Worm (Caenorhabditis elegans) whole organism, mixed stage, embryonic: ENCODE measurements around the gene C56A3.6.

Experiments
- M03D4.4 ChIP-seq: sonication (generic microtip); optimal IDR thresholded peaks from 2 replicates; lab custom pipeline; 2017; ENCODE audit warnings: mild to moderate bottlenecking, missing genetic modification characterization, missing compliant biosample characterization
- bed-3 ChIP-seq: fragments of 200-800 bp; sonication (Bioruptor generic); optimal IDR thresholded peaks from 3 replicates; lab custom pipeline; 2018; ENCODE audit warnings: mild to moderate bottlenecking, missing genetic modification characterization, moderate library complexity, missing compliant biosample characterization
- blmp-1 ChIP-seq: fragments of 150-350 bp; optimal IDR thresholded peaks from 2 replicates; lab custom pipeline; 2014; ENCODE audit warnings: missing biosample characterization, missing genetic modification characterization
- ceh-39 ChIP-seq: fragments of 150-350 bp; optimal IDR thresholded peaks from 2 replicates; lab custom pipeline; 2014; ENCODE audit warnings: missing biosample characterization, missing genetic modification characterization
- ceh-83 ChIP-seq: fragments of 200-800 bp; sonication (Bioruptor generic); optimal IDR thresholded peaks from 2 replicates; lab custom pipeline; 2018; ENCODE audit warnings: mild to moderate bottlenecking, missing genetic modification characterization, missing compliant biosample characterization
- ces-1 ChIP-seq: fragments of 150-350 bp; optimal IDR thresholded peaks from 2 replicates; lab custom pipeline; 2014; ENCODE audit warnings: missing biosample characterization, missing genetic modification reagents, missing genetic modification characterization
- cnd-1 ChIP-seq: fragments of 200-800 bp; sonication (Bioruptor generic); optimal IDR thresholded peaks from 2 replicates; lab custom pipeline; 2018; ENCODE audit warnings: mild to moderate bottlenecking, missing genetic modification characterization, missing compliant biosample characterization
- elt-1 ChIP-seq: sonication (generic microtip); optimal IDR thresholded peaks from 2 replicates; lab custom pipeline; 2017; ENCODE audit warnings: missing genetic modification characterization, mild to moderate bottlenecking, missing compliant biosample characterization, antibody characterized with exemption, moderate library complexity, borderline replicate concordance; ENCODE audit not compliant: insufficient read depth
- flh-1 ChIP-seq: fragments of 200-800 bp; sonication (Bioruptor generic); optimal IDR thresholded peaks from 2 replicates; lab custom pipeline; 2018; ENCODE audit warnings: mild to moderate bottlenecking, missing genetic modification characterization, moderate library complexity, missing compliant biosample characterization
- ham-2 ChIP-seq: fragments of 200-800 bp; sonication (Bioruptor generic); optimal IDR thresholded peaks from 2 replicates; lab custom pipeline; 2018; ENCODE audit warnings: mild to moderate bottlenecking, missing genetic modification characterization, missing compliant biosample characterization
- lin-13 ChIP-seq: fragments of 150-350 bp; optimal IDR thresholded peaks from 2 replicates; lab custom pipeline; 2014; ENCODE audit warnings: missing biosample characterization, missing genetic modification characterization
- lin-32 ChIP-seq: fragments of 200-800 bp; sonication (Bioruptor generic); optimal IDR thresholded peaks from 2 replicates; lab custom pipeline; 2018; ENCODE audit warnings: mild to moderate bottlenecking, missing genetic modification characterization, missing compliant biosample characterization
- lsy-2 ChIP-seq: fragments of 150-350 bp; optimal IDR thresholded peaks from 2 replicates; lab custom pipeline; 2014; ENCODE audit warnings: missing biosample characterization, missing genetic modification characterization
- mab-5 ChIP-seq: fragments of 150-350 bp; optimal IDR thresholded peaks from 2 replicates; lab custom pipeline; 2014; ENCODE audit warnings: missing biosample characterization, missing genetic modification characterization
- mep-1 ChIP-seq: fragments of 150-350 bp; optimal IDR thresholded peaks from 2 replicates; lab custom pipeline; 2017; ENCODE audit warnings: missing biosample characterization, missing genetic modification reagents, missing genetic modification characterization, inconsistent platforms
- nhr-12 ChIP-seq: fragments of 150-350 bp; optimal IDR thresholded peaks from 2 replicates; lab custom pipeline; 2014; ENCODE audit warnings: missing biosample characterization, missing genetic modification characterization
- nhr-2 ChIP-seq: fragments of 150-350 bp; optimal IDR thresholded peaks from 2 replicates; lab custom pipeline; 2014; ENCODE audit warnings: missing biosample characterization, missing genetic modification characterization
- nhr-237 ChIP-seq: fragments of 150-350 bp; optimal IDR thresholded peaks from 2 replicates; lab custom pipeline; 2014; ENCODE audit warnings: missing biosample characterization, missing genetic modification characterization
- nhr-28 ChIP-seq: fragments of 150-350 bp; optimal IDR thresholded peaks from 2 replicates; lab custom pipeline; 2014; ENCODE audit warnings: missing biosample characterization, missing genetic modification characterization
- nhr-76 ChIP-seq: sonication (generic microtip); optimal IDR thresholded peaks from 2 replicates; lab custom pipeline; 2017; ENCODE audit warnings: missing biosample characterization, missing genetic modification characterization
- pha-4 ChIP-seq: fragments of 150-350 bp; optimal IDR thresholded peaks from 2 replicates; lab custom pipeline; 2018; ENCODE audit warnings: missing biosample characterization, missing genetic modification reagents, missing genetic modification characterization
- sem-2 ChIP-seq: fragments of 200-800 bp; sonication (Bioruptor generic); optimal IDR thresholded peaks from 2 replicates; lab custom pipeline; 2018; ENCODE audit warnings: mild to moderate bottlenecking, missing genetic modification characterization, missing compliant biosample characterization
- sptf-1 ChIP-seq: sonication (generic microtip); optimal IDR thresholded peaks from 2 replicates; lab custom pipeline; 2017; ENCODE audit warnings: mild to moderate bottlenecking, missing genetic modification characterization, moderate library complexity, missing compliant biosample characterization
- tbx-8 ChIP-seq: fragments of 200-800 bp; sonication (Bioruptor generic); optimal IDR thresholded peaks from 2 replicates; lab custom pipeline; 2018; ENCODE audit warnings: mild to moderate bottlenecking, missing genetic modification characterization, moderate library complexity, missing compliant biosample characterization
- unc-120 ChIP-seq: sonication (generic microtip); optimal IDR thresholded peaks from 2 replicates; lab custom pipeline; 2017; ENCODE audit warnings: missing genetic modification characterization, missing compliant biosample characterization; ENCODE audit not compliant: poor library complexity, severe bottlenecking
- unc-39 ChIP-seq: fragments of 150-350 bp; optimal IDR thresholded peaks from 2 replicates; lab custom pipeline; 2014; ENCODE audit warnings: missing biosample characterization, missing genetic modification characterization
- unc-62 ChIP-seq: fragments of 150-350 bp; optimal IDR thresholded peaks from 2 replicates; lab custom pipeline; 2014; ENCODE audit warnings: missing biosample characterization, missing genetic modification reagents, missing genetic modification characterization
- zip-8 ChIP-seq: fragments of 150-350 bp; optimal IDR thresholded peaks from 2 replicates; lab custom pipeline; 2014; ENCODE audit warnings: missing biosample characterization, missing genetic modification characterization
- ztf-11 ChIP-seq: fragments of 150-350 bp; optimal IDR thresholded peaks from 2 replicates; lab custom pipeline; 2014; ENCODE audit warnings: missing biosample characterization, missing genetic modification characterization

C56A3.6 gene

ce11 chrV:13576828-13577227, 20.6 kb upstream of the C56A3.6 start:
- TF ChIP-seq ces-1 (GFP tag; lab: Kevin White, UChicago) (no peak), unc-62 (GFP tag; lab: Kevin White, UChicago) (no peak), elt-1 (no peak), ceh-83 (GFP tag; lab: Kevin White, UChicago) (no peak), nhr-12 (no peak), sem-2 (GFP tag; lab: Kevin White, UChicago) (no peak), ceh-39 (tag; lab: Kevin White, UChicago) (no peak), nhr-237 (no peak), flh-1 (GFP tag; lab: Kevin White, UChicago) (no peak), nhr-28 (tag; lab: Kevin White, UChicago) (no peak)

- TF ChIP-seq unc-39 (tag; lab: Kevin White, UChicago) (no peak), pha-4 (tag; lab: Kevin White, UChicago) (peak; percentile 94)
- TF ChIP-seq, all 35 proteins: peak for 1
Observed at ce11 chrV:13575866-13576265, 19.7 kb upstream of the C56A3.6 start.

ce11 chrV:13571714-13572258, 15.6 kb upstream of the C56A3.6 start, which contains the start of gene C50B8.4:
Gene C50B8.4 (plus strand): TSS chrV:13572012.
- TF ChIP-seq ces-1 (GFP tag; lab: Kevin White, UChicago) (no peak), nhr-2 (tag; lab: Kevin White, UChicago) (no peak), ham-2 (GFP tag; lab: Kevin White, UChicago) (no peak)

- TF ChIP-seq zip-8 (tag; lab: Kevin White, UChicago) (no peak), nhr-2 (tag; lab: Kevin White, UChicago) (peak; percentile 19), ztf-11 (tag; lab: Kevin White, UChicago) (no peak), mep-1 (peak; percentile 27), flh-1 (GFP tag; lab: Kevin White, UChicago) (no peak), lin-13 (tag; lab: Kevin White, UChicago) (no peak), lsy-2 (tag; lab: Kevin White, UChicago) (peak; percentile 49)
- TF ChIP-seq, all 35 proteins: peak for 3
Observed at ce11 chrV:13568533-13568932, 12.3 kb upstream of the C56A3.6 start, which contains the start of the genes nuaf-1 and bir-2. Gene nuaf-1 (minus strand): TSS chrV:13568630. Gene bir-2 (plus strand): TSS chrV:13568850.

ce11 chrV:13566967-13567366, 10.8 kb upstream of the C56A3.6 start:
- TF ChIP-seq tbx-8 (GFP tag; lab: Kevin White, UChicago): no peak
- TF ChIP-seq M03D4.4 (tag; lab: Kevin White, UChicago): no peak
- no peak for TF ChIP-seq unc-62 (GFP tag; lab: Kevin White, UChicago)
- TF ChIP-seq cnd-1 (tag; lab: Kevin White, UChicago): no peak
- no peak for TF ChIP-seq nhr-2 (tag; lab: Kevin White, UChicago)
- TF ChIP-seq mab-5 (tag; lab: Kevin White, UChicago): no peak
- TF ChIP-seq unc-39 (tag; lab: Kevin White, UChicago): no peak
- no peak for TF ChIP-seq nhr-237
- TF ChIP-seq zip-8 (tag; lab: Kevin White, UChicago): no peak
- TF ChIP-seq bed-3 (GFP tag; lab: Kevin White, UChicago): no peak
- no peak for TF ChIP-seq blmp-1
- TF ChIP-seq flh-1 (GFP tag; lab: Kevin White, UChicago): no peak
- no peak for TF ChIP-seq lin-13 (tag; lab: Kevin White, UChicago)
- no peak for TF ChIP-seq sptf-1 (tag; lab: Kevin White, UChicago)
- TF ChIP-seq ham-2 (GFP tag; lab: Kevin White, UChicago): no peak
- no peak for TF ChIP-seq nhr-12
- no peak for TF ChIP-seq unc-120 (tag; lab: Kevin White, UChicago)

ce11 chrV:13565781-13566180, 9.6 kb upstream of the C56A3.6 start, which contains the start of gene slrp-1:
Gene slrp-1 (plus strand): TSS chrV:13565863.
- no peak for TF ChIP-seq ztf-11 (tag; lab: Kevin White, UChicago)
- TF ChIP-seq cnd-1 (tag; lab: Kevin White, UChicago): no peak
- no peak for TF ChIP-seq lin-13 (tag; lab: Kevin White, UChicago)
- no peak for TF ChIP-seq lin-32 (GFP tag; lab: Kevin White, UChicago)
- no peak for TF ChIP-seq bed-3 (GFP tag; lab: Kevin White, UChicago)
- no peak for TF ChIP-seq lsy-2 (tag; lab: Kevin White, UChicago)
- no peak for TF ChIP-seq nhr-76
